Worm (Caenorhabditis elegans) whole organism, late embryonic: ENCODE results near the gene myrf-1.

Experiments
- ceh-19 ChIP-seq: fragments of 200-800 bp; sonication (Bioruptor generic); optimal IDR thresholded peaks from 2 replicates; lab custom pipeline; 2018; ENCODE audit warnings: mild to moderate bottlenecking, missing genetic modification characterization, missing compliant biosample characterization
- ceh-45 ChIP-seq: fragments of 200-800 bp; sonication (Bioruptor generic); IDR thresholded peaks from 2 replicates; pipeline ENCODE4 v1.3.6; 2022; ENCODE audit warnings: missing genetic modification reagents, missing genetic modification characterization, missing compliant biosample characterization
- ceh-6 ChIP-seq: fragments of 200-800 bp; sonication (Bioruptor generic); optimal IDR thresholded peaks from 2 replicates; lab custom pipeline; 2018; ENCODE audit warnings: mild to moderate bottlenecking, missing genetic modification characterization, missing compliant biosample characterization
- dve-1 ChIP-seq: sonication (generic microtip); optimal IDR thresholded peaks from 2 replicates; lab custom pipeline; 2017; ENCODE audit warnings: antibody characterized with exemption, mild to moderate bottlenecking, missing genetic modification characterization, missing compliant biosample characterization
- elt-2 ChIP-seq: sonication (generic microtip); optimal IDR thresholded peaks from 2 replicates; lab custom pipeline; 2016; ENCODE audit warnings: missing genetic modification reagents, missing genetic modification characterization, missing compliant biosample characterization
- elt-4 ChIP-seq: sonication (generic microtip); optimal IDR thresholded peaks from 2 replicates; lab custom pipeline; 2016; ENCODE audit warnings: missing genetic modification characterization, missing compliant biosample characterization
- fkh-6 ChIP-seq: sonication (generic microtip); optimal IDR thresholded peaks from 2 replicates; lab custom pipeline; 2016; ENCODE audit warnings: missing genetic modification characterization, missing compliant biosample characterization
- hlh-13 ChIP-seq: fragments of 200-800 bp; sonication (Bioruptor generic); optimal IDR thresholded peaks from 2 replicates; lab custom pipeline; 2018; ENCODE audit warnings: mild to moderate bottlenecking, missing genetic modification characterization, missing compliant biosample characterization
- madf-2 ChIP-seq: sonication (generic microtip); optimal IDR thresholded peaks from 2 replicates; lab custom pipeline; 2017; ENCODE audit warnings: missing genetic modification characterization, missing compliant biosample characterization
- mec-3 ChIP-seq: sonication (generic microtip); optimal IDR thresholded peaks from 2 replicates; lab custom pipeline; 2016; ENCODE audit warnings: borderline replicate concordance, missing genetic modification characterization, missing compliant biosample characterization
- nhr-232 ChIP-seq: sonication (generic microtip); optimal IDR thresholded peaks from 2 replicates; lab custom pipeline; 2016; ENCODE audit warnings: missing genetic modification characterization, missing compliant biosample characterization
- pat-9 ChIP-seq: fragments of 200-800 bp; sonication (Bioruptor generic); optimal IDR thresholded peaks from 2 replicates; lab custom pipeline; 2018; ENCODE audit warnings: mild to moderate bottlenecking, missing genetic modification characterization, moderate library complexity, missing compliant biosample characterization
- pha-4 ChIP-seq: fragments of 150-350 bp; optimal IDR thresholded peaks from 2 replicates; lab custom pipeline; 2018; ENCODE audit warnings: missing biosample characterization, missing genetic modification reagents, missing genetic modification characterization
- ref-2 ChIP-seq: sonication (generic microtip); optimal IDR thresholded peaks from 2 replicates; lab custom pipeline; 2016; ENCODE audit warnings: missing genetic modification characterization, missing compliant biosample characterization
- rnt-1 ChIP-seq: sonication (generic microtip); optimal IDR thresholded peaks from 2 replicates; lab custom pipeline; 2016; ENCODE audit warnings: missing genetic modification characterization, missing compliant biosample characterization
- sdc-2 ChIP-seq: sonication (generic microtip); optimal IDR thresholded peaks from 2 replicates; lab custom pipeline; 2016; ENCODE audit warnings: missing genotype, missing genetic modification characterization, missing compliant biosample characterization
- syd-9 ChIP-seq: sonication (generic microtip); optimal IDR thresholded peaks from 2 replicates; lab custom pipeline; 2016; ENCODE audit warnings: mild to moderate bottlenecking, missing genetic modification characterization, moderate library complexity, missing compliant biosample characterization
- unc-3 ChIP-seq, 2 experiments: fragments of 200-800 bp in 1 of 2; sonication (Bioruptor generic) in 1 of 2; sonication (generic microtip) in 1 of 2; conservative IDR thresholded peaks in 1 of 2; optimal IDR thresholded peaks in 1 of 2; 2 replicates each; pipeline versions ENCODE4 v1.3.6 to Lab custom; 2016 to 2022; ENCODE audit warnings: missing compliant biosample characterization in 2 of 2, missing genetic modification characterization in 2 of 2, missing genetic modification reagents in 1 of 2

Gene myrf-1

ce11 chrII:10447348-10448316 lies 54.7 kb downstream of the myrf-1 start, which contains the start of gene ZK673.2:
Gene ZK673.2 (plus strand): TSS chrII:10448266.
- no peak for TF ChIP-seq hlh-13 (GFP tag; lab: Kevin White, UChicago)
- no peak for TF ChIP-seq elt-4 (tag; lab: Kevin White, UChicago)
- TF ChIP-seq syd-9 = no peak
- no peak for TF ChIP-seq fkh-6 (tag; lab: Kevin White, UChicago)
- no peak for TF ChIP-seq madf-2 (tag; lab: Kevin White, UChicago)
- no peak for TF ChIP-seq sdc-2 (tag; lab: Kevin White, UChicago)
- TF ChIP-seq ceh-19 (GFP tag; lab: Kevin White, UChicago) = no peak
- TF ChIP-seq elt-2 (tag; lab: Kevin White, UChicago) = no peak
- no peak for TF ChIP-seq nhr-232 (tag; lab: Kevin White, UChicago)
- TF ChIP-seq ceh-45 (GFP tag; lab: Robert Waterston, UW) = no peak
- TF ChIP-seq ref-2 (tag; lab: Kevin White, UChicago) = no peak
- no peak for TF ChIP-seq dve-1
- TF ChIP-seq mec-3 (tag; lab: Kevin White, UChicago) = no peak
- no peak for TF ChIP-seq pha-4
- no peak for TF ChIP-seq unc-3 (GFP tag; conservative IDR thresholded peaks at IDR 0.05; lab: Robert Waterston, UW)
- no peak for TF ChIP-seq unc-3 (tag; optimal IDR thresholded peaks at IDR 0.05; lab: Kevin White, UChicago)
- no peak for TF ChIP-seq ceh-6
- no peak for TF ChIP-seq pat-9 (tag; lab: Kevin White, UChicago)
- no peak for TF ChIP-seq rnt-1 (tag; lab: Kevin White, UChicago)
